4 worm cellular contexts compared by ENCODE assay signal in the genomic region with DNA sequence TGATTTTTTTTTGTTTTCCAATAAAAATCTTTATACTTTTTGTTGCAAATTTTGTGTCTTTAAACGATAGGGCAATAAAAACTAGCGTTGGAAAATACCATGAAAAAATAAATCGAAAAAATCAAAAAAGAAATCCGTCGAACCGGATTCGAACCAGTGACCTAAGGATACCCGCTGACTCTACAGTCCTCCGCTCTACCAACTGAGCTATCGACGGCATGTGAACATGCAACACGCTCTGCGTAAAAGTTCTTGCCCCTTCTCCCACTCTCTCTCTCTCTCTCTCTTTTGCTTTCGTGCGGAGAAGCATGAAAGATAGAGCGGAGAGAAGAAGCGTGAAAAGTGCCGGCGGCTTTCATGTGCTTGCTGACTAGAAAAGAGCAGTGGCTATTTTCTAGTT.
TF ChIP-seq lines count a peak whose summit lies in the region.

No protein-coding gene starts in this region.

TF ChIP-seq in whole organism, L2 larva, 48 proteins besides CTCF, POLR2A, EP300 and RAD21 (continues in another document):
- TF ChIP-seq ceh-16 (tag; optimal IDR thresholded peaks at IDR 0.05; lab: Kevin White, UChicago) (peak; percentile 31), ztf-4 (tag; optimal IDR thresholded peaks at IDR 0.05; lab: Kevin White, UChicago) (peak; percentile 35), ZK546.5 (tag; optimal IDR thresholded peaks at IDR 0.05; lab: Kevin White, UChicago) (no peak), nhr-10 (tag; optimal IDR thresholded peaks at IDR 0.05; lab: Kevin White, UChicago) (no peak), gmeb-1 (tag; optimal IDR thresholded peaks at IDR 0.05; lab: Kevin White, UChicago) (peak; percentile 19), nhr-77 (tag; optimal IDR thresholded peaks at IDR 0.05; lab: Kevin White, UChicago) (no peak), aly-2 (tag; optimal IDR thresholded peaks at IDR 0.05; lab: Kevin White, UChicago) (no peak), Y55F3AM.14 (GFP tag; optimal IDR thresholded peaks at IDR 0.05; lab: Kevin White, UChicago) (peak; percentile 23), sma-9 (GFP tag; optimal IDR thresholded peaks at IDR 0.05; lab: Kevin White, UChicago) (peak; percentile 68), sma-9 (tag; optimal IDR thresholded peaks at IDR 0.05; lab: Kevin White, UChicago) (no peak), lsy-2 (tag; optimal IDR thresholded peaks at IDR 0.05; lab: Kevin White, UChicago) (peak in 1 of 2 experiments; percentile 36), F13H6.1 (tag; optimal IDR thresholded peaks at IDR 0.05; lab: Kevin White, UChicago) (peak; percentile 65), crh-2 (tag; optimal IDR thresholded peaks at IDR 0.05; lab: Kevin White, UChicago) (peak; percentile 36), zag-1 (tag; optimal IDR thresholded peaks at IDR 0.05; lab: Kevin White, UChicago) (peak; percentile 45), sem-4 (tag; optimal IDR thresholded peaks at IDR 0.05; lab: Kevin White, UChicago) (peak; percentile 16), nhr-6 (tag; optimal IDR thresholded peaks at IDR 0.05; lab: Kevin White, UChicago) (no peak), nhr-11 (tag; optimal IDR thresholded peaks at IDR 0.05; lab: Kevin White, UChicago) (no peak), sma-3 (GFP tag; optimal IDR thresholded peaks at IDR 0.05; lab: Kevin White, UChicago) (peak; percentile 30), lin-39 (tag; optimal IDR thresholded peaks at IDR 0.05; lab: Kevin White, UChicago) (no peak), nhr-12 (tag; optimal IDR thresholded peaks at IDR 0.05; lab: Kevin White, UChicago) (no peak), lin-11 (tag; optimal IDR thresholded peaks at IDR 0.05; lab: Kevin White, UChicago) (peak; percentile 28), elt-1 (tag; optimal IDR thresholded peaks at IDR 0.05; lab: Kevin White, UChicago) (no peak)

TF ChIP-seq in whole organism, L4 larva, 104 proteins besides CTCF, POLR2A, EP300 and RAD21 (continues in another document):
- TF ChIP-seq F37D6.2 (tag; optimal IDR thresholded peaks at IDR 0.05; lab: Kevin White, UChicago): peak; percentile 59
- TF ChIP-seq skn-1 (tag; optimal IDR thresholded peaks at IDR 0.05; lab: Kevin White, UChicago): no peak
- peak; percentile 76; the same call in 1 of the 2 replicates for TF ChIP-seq nhr-41 (GFP tag; IDR thresholded peaks at IDR 0.05; lab: Robert Waterston, UW)
- no peak for TF ChIP-seq fos-1 (tag; optimal IDR thresholded peaks at IDR 0.05; lab: Kevin White, UChicago)
- no peak for TF ChIP-seq ceh-82 (tag; optimal IDR thresholded peaks at IDR 0.05; lab: Kevin White, UChicago)
- peak; percentile 70 for TF ChIP-seq hlh-30 (tag; optimal IDR thresholded peaks at IDR 0.05; lab: Kevin White, UChicago; ENCODE audit: insufficient read depth)
- TF ChIP-seq lin-13 (GFP tag; optimal IDR thresholded peaks at IDR 0.05; lab: Kevin White, UChicago): peak; percentile 55
- TF ChIP-seq hmg-1.1 (GFP tag; IDR thresholded peaks at IDR 0.05; lab: Robert Waterston, UW): peak; percentile 96
- peak; percentile 41 for TF ChIP-seq hlh-11 (tag; optimal IDR thresholded peaks at IDR 0.05; lab: Kevin White, UChicago)
- peak; percentile 75 for TF ChIP-seq Y48G9A.11 (GFP tag; IDR thresholded peaks at IDR 0.05; lab: Robert Waterston, UW)
- TF ChIP-seq nhr-77 (tag; optimal IDR thresholded peaks at IDR 0.05; lab: Kevin White, UChicago): peak; percentile 22
- TF ChIP-seq lin-1 (GFP tag; IDR thresholded peaks at IDR 0.05; lab: Robert Waterston, UW): peak; percentile 67; the same call in 1 of the 2 replicates
- peak; percentile 74; the same call in 1 of the 2 replicates for TF ChIP-seq lin-29 (GFP tag; IDR thresholded peaks at IDR 0.05; lab: Robert Waterston, UW)
- peak; percentile 94 for TF ChIP-seq F26F4.8 (GFP tag; conservative IDR thresholded peaks at IDR 0.05; lab: Robert Waterston, UW)
- TF ChIP-seq dmd-8 (GFP tag; IDR thresholded peaks at IDR 0.05; lab: Robert Waterston, UW): peak; percentile 87
- no peak for TF ChIP-seq lin-39 (tag; optimal IDR thresholded peaks at IDR 0.05; lab: Kevin White, UChicago)
- peak; percentile 33 to 51 for TF ChIP-seq hif-1 (tag; optimal IDR thresholded peaks at IDR 0.05; lab: Kevin White, UChicago)
- peak; percentile 61 for TF ChIP-seq duxl-1 (tag; optimal IDR thresholded peaks at IDR 0.05; lab: Kevin White, UChicago; ENCODE audit: poor library complexity)
- no peak for TF ChIP-seq dpl-1 (GFP tag; optimal IDR thresholded peaks at IDR 0.05; lab: Kevin White, UChicago)
- peak; percentile 89 for TF ChIP-seq pha-4 (GFP tag; IDR thresholded peaks at IDR 0.05; lab: Robert Waterston, UW)
- TF ChIP-seq pha-4 (tag; optimal IDR thresholded peaks at IDR 0.05; lab: Kevin White, UChicago): no peak
- no peak for TF ChIP-seq ces-1 (GFP tag; optimal IDR thresholded peaks at IDR 0.05; lab: Kevin White, UChicago)

TF ChIP-seq in whole organism, late embryonic, 69 proteins besides CTCF, POLR2A, EP300 and RAD21 (continues in another document):
- TF ChIP-seq fkh-10 (GFP tag; optimal IDR thresholded peaks at IDR 0.05; lab: Kevin White, UChicago): no peak
- TF ChIP-seq madf-2 (tag; optimal IDR thresholded peaks at IDR 0.05; lab: Kevin White, UChicago): peak; percentile 70
- peak; percentile 53 for TF ChIP-seq ceh-18 (tag; optimal IDR thresholded peaks at IDR 0.05; lab: Kevin White, UChicago)
- peak; percentile 80 for TF ChIP-seq ref-2 (tag; optimal IDR thresholded peaks at IDR 0.05; lab: Kevin White, UChicago)
- TF ChIP-seq ztf-16 (tag; optimal IDR thresholded peaks at IDR 0.05; lab: Kevin White, UChicago): peak; percentile 76
- peak; percentile 62 for TF ChIP-seq lin-11 (tag; optimal IDR thresholded peaks at IDR 0.05; lab: Kevin White, UChicago)
- TF ChIP-seq unc-55 (GFP tag; optimal IDR thresholded peaks at IDR 0.05; lab: Kevin White, UChicago): no peak
- peak; percentile 60 for TF ChIP-seq ceh-24 (tag; optimal IDR thresholded peaks at IDR 0.05; lab: Kevin White, UChicago)
- peak; percentile 69 for TF ChIP-seq elt-2 (tag; optimal IDR thresholded peaks at IDR 0.05; lab: Kevin White, UChicago)
- TF ChIP-seq pat-9 (tag; optimal IDR thresholded peaks at IDR 0.05; lab: Kevin White, UChicago): peak; percentile 78
- peak; percentile 68 for TF ChIP-seq sox-2 (GFP tag; IDR thresholded peaks at IDR 0.05; lab: Robert Waterston, UW)
- TF ChIP-seq mec-3 (tag; optimal IDR thresholded peaks at IDR 0.05; lab: Kevin White, UChicago; ENCODE audit: borderline replicate concordance): no peak
- TF ChIP-seq unc-3 (GFP tag; conservative IDR thresholded peaks at IDR 0.05; lab: Robert Waterston, UW): peak; percentile 87
- peak; percentile 67 for TF ChIP-seq unc-3 (tag; optimal IDR thresholded peaks at IDR 0.05; lab: Kevin White, UChicago)
- peak; percentile 76 for TF ChIP-seq ceh-45 (GFP tag; IDR thresholded peaks at IDR 0.05; lab: Robert Waterston, UW)
- TF ChIP-seq nfya-1 (tag; optimal IDR thresholded peaks at IDR 0.05; lab: Kevin White, UChicago): peak; percentile 44
- TF ChIP-seq C38D4.7 (GFP tag; optimal IDR thresholded peaks at IDR 0.05; lab: Kevin White, UChicago): peak; percentile 77
- TF ChIP-seq odd-2 (tag; optimal IDR thresholded peaks at IDR 0.05; lab: Kevin White, UChicago): no peak
- no peak for TF ChIP-seq lim-6 (tag; optimal IDR thresholded peaks at IDR 0.05; lab: Kevin White, UChicago)
- TF ChIP-seq ceh-14 (tag; optimal IDR thresholded peaks at IDR 0.05; lab: Kevin White, UChicago): peak; percentile 84
- TF ChIP-seq ceh-31 (tag; optimal IDR thresholded peaks at IDR 0.05; lab: Kevin White, UChicago): peak; percentile 65
- TF ChIP-seq pha-4 (tag; optimal IDR thresholded peaks at IDR 0.05; lab: Kevin White, UChicago): no peak
- TF ChIP-seq unc-86 (tag; optimal IDR thresholded peaks at IDR 0.05; lab: Kevin White, UChicago): peak; percentile 78
- peak; percentile 69 for TF ChIP-seq F13H6.1 (tag; optimal IDR thresholded peaks at IDR 0.05; lab: Kevin White, UChicago)

TF ChIP-seq in whole organism, mixed stage, embryonic, 35 proteins besides CTCF, POLR2A, EP300 and RAD21 (continues in another document):
- TF ChIP-seq lin-32 (GFP tag; optimal IDR thresholded peaks at IDR 0.05; lab: Kevin White, UChicago) (peak; percentile 80), tbx-8 (GFP tag; optimal IDR thresholded peaks at IDR 0.05; lab: Kevin White, UChicago) (no peak), cnd-1 (tag; optimal IDR thresholded peaks at IDR 0.05; lab: Kevin White, UChicago) (peak; percentile 66), M03D4.4 (tag; optimal IDR thresholded peaks at IDR 0.05; lab: Kevin White, UChicago) (no peak), nhr-237 (tag; optimal IDR thresholded peaks at IDR 0.05; lab: Kevin White, UChicago) (peak; percentile 43), unc-120 (tag; optimal IDR thresholded peaks at IDR 0.05; lab: Kevin White, UChicago; ENCODE audit: poor library complexity, severe bottlenecking) (peak; percentile 66), pha-4 (tag; optimal IDR thresholded peaks at IDR 0.05; lab: Kevin White, UChicago) (no peak), nhr-2 (tag; optimal IDR thresholded peaks at IDR 0.05; lab: Kevin White, UChicago) (no peak), sem-2 (GFP tag; optimal IDR thresholded peaks at IDR 0.05; lab: Kevin White, UChicago) (peak; percentile 56), ceh-83 (GFP tag; optimal IDR thresholded peaks at IDR 0.05; lab: Kevin White, UChicago) (peak; percentile 73), drap-1 (GFP tag; optimal IDR thresholded peaks at IDR 0.05; lab: Kevin White, UChicago) (peak; percentile 86), snpc-4 (tag; optimal IDR thresholded peaks at IDR 0.05; lab: Kevin White, UChicago) (no peak), mls-2 (tag; optimal IDR thresholded peaks at IDR 0.05; lab: Kevin White, UChicago) (peak; percentile 89), mab-5 (tag; optimal IDR thresholded peaks at IDR 0.05; lab: Kevin White, UChicago) (no peak), blmp-1 (tag; optimal IDR thresholded peaks at IDR 0.05; lab: Kevin White, UChicago) (no peak), ham-2 (GFP tag; optimal IDR thresholded peaks at IDR 0.05; lab: Kevin White, UChicago) (peak; percentile 72), elt-1 (tag; optimal IDR thresholded peaks at IDR 0.05; lab: Kevin White, UChicago; ENCODE audit: borderline replicate concordance, insufficient read depth) (no peak), ztf-11 (tag; optimal IDR thresholded peaks at IDR 0.05; lab: Kevin White, UChicago) (no peak), nhr-12 (tag; optimal IDR thresholded peaks at IDR 0.05; lab: Kevin White, UChicago) (no peak), ceh-43 (GFP tag; optimal IDR thresholded peaks at IDR 0.05; lab: Kevin White, UChicago) (peak; percentile 66), flh-1 (GFP tag; optimal IDR thresholded peaks at IDR 0.05; lab: Kevin White, UChicago) (peak; percentile 16), nhr-28 (tag; optimal IDR thresholded peaks at IDR 0.05; lab: Kevin White, UChicago) (no peak), ces-1 (GFP tag; optimal IDR thresholded peaks at IDR 0.05; lab: Kevin White, UChicago) (no peak), elt-3 (tag; optimal IDR thresholded peaks at IDR 0.05; lab: Kevin White, UChicago) (no peak), ceh-39 (tag; optimal IDR thresholded peaks at IDR 0.05; lab: Kevin White, UChicago) (no peak), lsy-2 (tag; optimal IDR thresholded peaks at IDR 0.05; lab: Kevin White, UChicago) (peak; percentile 22), bed-3 (GFP tag; optimal IDR thresholded peaks at IDR 0.05; lab: Kevin White, UChicago) (peak; percentile 64), nhr-76 (tag; optimal IDR thresholded peaks at IDR 0.05; lab: Kevin White, UChicago) (no peak)
